Fruit fly (Drosophila melanogaster): ENCODE data around the gene CG14969.

Gene CG14969

DNA sequence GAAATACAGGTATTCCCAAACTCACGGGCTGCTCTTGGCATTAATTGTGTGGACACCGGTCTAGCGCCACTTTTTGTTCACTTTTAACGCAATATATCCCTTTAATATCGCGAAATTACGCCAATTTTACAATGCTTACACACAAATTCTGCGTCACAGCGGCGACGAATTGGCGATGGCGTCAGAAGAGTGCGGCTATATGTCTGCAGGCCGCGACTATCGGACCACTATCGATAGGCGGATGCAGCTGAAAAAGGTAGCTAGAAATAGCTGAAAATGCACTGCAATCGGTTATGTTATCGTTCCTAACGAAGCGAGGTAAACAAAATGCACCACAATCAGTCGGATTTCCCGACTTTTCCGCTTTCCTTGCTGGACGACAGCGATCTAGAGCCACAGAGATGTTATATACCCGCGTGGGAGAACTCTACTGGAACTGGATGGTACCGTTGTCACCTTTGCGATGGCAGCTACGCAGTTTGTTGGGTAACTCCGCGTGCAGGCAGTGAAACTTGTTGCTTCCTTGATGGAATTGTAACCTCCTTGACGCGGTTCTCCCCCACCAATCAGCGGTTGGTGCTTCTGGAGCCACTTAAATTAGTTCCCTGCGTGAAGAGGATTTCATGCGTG lies 39.3 kb upstream of the CG14969 start, which contains the start of the genes Ythdc1 and CG12010 (continued):
- no peak for TF ChIP-seq CG10209 (GFP tag; optimal IDR thresholded peaks at IDR 0.05)
- no peak for TF ChIP-seq wor (GFP tag; IDR thresholded peaks at IDR 0.05)
- no peak for TF ChIP-seq CG43689 (GFP tag; IDR thresholded peaks at IDR 0.05)
- TF ChIP-seq knrl (GFP tag; IDR thresholded peaks at IDR 0.05; ENCODE audit: partially characterized antibody) = peak; percentile 82
- peak; percentile 70 for TF ChIP-seq Adf1 (GFP tag; IDR thresholded peaks at IDR 0.05)
- TF ChIP-seq CG17361 (GFP tag; IDR thresholded peaks at IDR 0.05) = no peak
- TF ChIP-seq CG17186 (GFP tag; optimal IDR thresholded peaks at IDR 0.05) = peak; percentile 73
- peak; percentile 91 for TF ChIP-seq CG32767 (GFP tag; IDR thresholded peaks at IDR 0.05)
- TF ChIP-seq Side (GFP tag; optimal IDR thresholded peaks at IDR 0.05) = no peak
- TF ChIP-seq CG1832 (GFP tag; optimal IDR thresholded peaks at IDR 0.05) = peak; percentile 83
- TF ChIP-seq ase (GFP tag; IDR thresholded peaks at IDR 0.05) = no peak
- no peak for TF ChIP-seq H15 (GFP tag; IDR thresholded peaks at IDR 0.05)
- TF ChIP-seq Awh (GFP tag; IDR thresholded peaks at IDR 0.05) = no peak
- peak; percentile 39; the same call in 1 of the 2 replicates for TF ChIP-seq sob (GFP tag; IDR thresholded peaks at IDR 0.05)
- TF ChIP-seq dmrt11E (tag; optimal IDR thresholded peaks at IDR 0.05) = no peak
- TF ChIP-seq CG12155 (GFP tag; optimal IDR thresholded peaks at IDR 0.05) = no peak
- no peak for TF ChIP-seq CG8290 (GFP tag; optimal IDR thresholded peaks at IDR 0.05)
- TF ChIP-seq CG8290 (tag; optimal IDR thresholded peaks at IDR 0.05) = no peak
- no peak for TF ChIP-seq slbo (GFP tag; IDR thresholded peaks at IDR 0.05)
- TF ChIP-seq hbn (GFP tag; IDR thresholded peaks at IDR 0.05; ENCODE audit: partially characterized antibody) = peak; percentile 75
- TF ChIP-seq rib (GFP tag; IDR thresholded peaks at IDR 0.05) = no peak
- no peak for TF ChIP-seq jumu (GFP tag; optimal IDR thresholded peaks at IDR 0.05)
- no peak for TF ChIP-seq CG9609 (GFP tag; optimal IDR thresholded peaks at IDR 0.05)
- TF ChIP-seq CG11560 (tag; IDR thresholded peaks at IDR 0.05) = peak; percentile 72; the same call in 1 of the 3 replicates
- no peak for TF ChIP-seq CG12104 (GFP tag; optimal IDR thresholded peaks at IDR 0.05)
- TF ChIP-seq sisA (GFP tag; IDR thresholded peaks at IDR 0.05) = no peak
- TF ChIP-seq CG4707 (GFP tag; optimal IDR thresholded peaks at IDR 0.05) = no peak
- TF ChIP-seq gcm2 (GFP tag; optimal IDR thresholded peaks at IDR 0.05) = no peak
- no peak for TF ChIP-seq Xbp1 (GFP tag; optimal IDR thresholded peaks at IDR 0.05)
- TF ChIP-seq stc (GFP tag; IDR thresholded peaks at IDR 0.05) = no peak
- TF ChIP-seq CG30403 (GFP tag; optimal IDR thresholded peaks at IDR 0.05) = no peak

DNA sequence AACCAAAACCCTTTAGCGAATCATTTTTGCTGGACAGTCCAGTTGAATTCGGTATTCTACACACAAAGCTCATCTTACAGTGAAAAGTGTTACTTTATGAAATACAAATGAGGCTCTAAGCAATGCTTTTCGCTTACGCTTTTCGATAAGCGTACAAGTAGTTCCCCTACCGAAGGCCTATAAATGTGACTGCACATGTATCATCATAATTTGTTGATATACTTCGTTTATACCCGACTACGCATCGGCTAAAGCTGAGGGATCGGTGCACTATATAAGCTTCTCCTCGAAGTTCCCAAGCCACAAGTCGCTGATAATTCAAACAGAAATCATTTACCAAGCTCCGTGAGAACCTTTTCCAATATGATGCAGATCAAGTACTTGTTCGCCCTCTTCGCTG lies 34.5 kb upstream of the CG14969 start, which contains the start of gene Drs:
Gene Drs, plus strand, starts transcription at position 301 of the 400 bp plus-strand sequence.
- TF ChIP-seq nau (GFP tag; optimal IDR thresholded peaks at IDR 0.05) (no peak), bbx (GFP tag; IDR thresholded peaks at IDR 0.05; ENCODE audit: partially characterized antibody) (no peak), dan (GFP tag; IDR thresholded peaks at IDR 0.05) (no peak), fd64A (GFP tag; optimal IDR thresholded peaks at IDR 0.05) (no peak), HmgZ (tag; optimal IDR thresholded peaks at IDR 0.05) (no peak), Ets97D (GFP tag; optimal IDR thresholded peaks at IDR 0.05) (no peak), scrt (GFP tag; optimal IDR thresholded peaks at IDR 0.05) (no peak), disco-r (GFP tag; optimal IDR thresholded peaks at IDR 0.05) (no peak), Hr78 (GFP tag; optimal IDR thresholded peaks at IDR 0.05) (no peak), CG10543 (GFP tag; optimal IDR thresholded peaks at IDR 0.05) (no peak), her (GFP tag; optimal IDR thresholded peaks at IDR 0.05) (no peak), CG1602 (GFP tag; optimal IDR thresholded peaks at IDR 0.05) (no peak), CoRest (tag; optimal IDR thresholded peaks at IDR 0.05) (no peak), CG17186 (GFP tag; optimal IDR thresholded peaks at IDR 0.05) (no peak), YL-1 (GFP tag; optimal IDR thresholded peaks at IDR 0.05) (no peak), gce (GFP tag; IDR thresholded peaks at IDR 0.05) (no peak), Hsf (GFP tag; optimal IDR thresholded peaks at IDR 0.05) (no peak), CG14710 (tag; optimal IDR thresholded peaks at IDR 0.05) (no peak), p53 (GFP tag; optimal IDR thresholded peaks at IDR 0.05) (no peak), sc (optimal IDR thresholded peaks at IDR 0.05) (no peak), sc (GFP tag; optimal IDR thresholded peaks at IDR 0.05) (no peak)
